Fruit fly (Drosophila melanogaster) whole organism, embryonic: ENCODE data around the gene CG4467.

ENCODE experiments used
- Asciz ChIP-seq: fragments of 200-800 bp; sonication (Bioruptor generic); optimal IDR thresholded peaks from 2 replicates; lab custom pipeline; 2017; ENCODE audit warnings: missing biosample characterization, mild to moderate bottlenecking, missing genetic modification characterization, missing genetic modification reagents
- B-H1 ChIP-seq: fragments of 200-800 bp; sonication (Bioruptor generic); IDR thresholded peaks from 3 replicates; pipeline ENCODE4 v1.3.6; 2022; ENCODE audit warnings: missing biosample characterization, missing genetic modification characterization
- CG10959 ChIP-seq: fragments of 200-800 bp; sonication (Bioruptor generic); IDR thresholded peaks from 2 replicates; pipeline ENCODE4 v1.3.6; 2022; ENCODE audit warnings: missing biosample characterization, missing genetic modification characterization
- CG12104 ChIP-seq: fragments of 200-800 bp; sonication (Bioruptor generic); optimal IDR thresholded peaks from 3 replicates; lab custom pipeline; 2016; ENCODE audit warnings: missing biosample characterization, missing genetic modification characterization
- CG1233 ChIP-seq: fragments of 200-800 bp; sonication (Bioruptor generic); optimal IDR thresholded peaks from 4 replicates; lab custom pipeline; 2018; ENCODE audit warnings: missing biosample characterization, mild to moderate bottlenecking, missing genetic modification characterization
- CG12659 ChIP-seq: fragments of 200-800 bp; sonication (Bioruptor generic); optimal IDR thresholded peaks from 3 replicates; lab custom pipeline; 2017; ENCODE audit warnings: mild to moderate bottlenecking, missing biosample characterization, missing genetic modification reagents, missing genetic modification characterization
- CG13624 ChIP-seq: fragments of 200-800 bp; sonication (Bioruptor generic); optimal IDR thresholded peaks from 2 replicates; lab custom pipeline; 2016; ENCODE audit warnings: missing biosample characterization, missing genetic modification characterization
- CG15601 ChIP-seq: fragments of 200-800 bp; sonication (Bioruptor generic); optimal IDR thresholded peaks from 3 replicates; lab custom pipeline; 2019; ENCODE audit warnings: missing biosample characterization, mild to moderate bottlenecking, missing genetic modification characterization, moderate library complexity
- CG1603 ChIP-seq: fragments of 200-800 bp; sonication (Bioruptor generic); optimal IDR thresholded peaks from 2 replicates; lab custom pipeline; 2019; ENCODE audit warnings: missing biosample characterization, mild to moderate bottlenecking, missing genetic modification characterization, moderate library complexity
- CG17186 ChIP-seq: fragments of 200-800 bp; sonication (Bioruptor generic); optimal IDR thresholded peaks from 3 replicates; lab custom pipeline; 2017; ENCODE audit warnings: missing biosample characterization, missing genetic modification reagents, missing genetic modification characterization
- CG17612 ChIP-seq: fragments of 200-800 bp; sonication (Bioruptor generic); IDR thresholded peaks from 2 replicates; pipeline ENCODE4 v1.3.6; 2022; ENCODE audit warnings: missing biosample characterization, missing genetic modification characterization
- CG1832 ChIP-seq: fragments of 200-800 bp; sonication (Bioruptor generic); optimal IDR thresholded peaks from 2 replicates; lab custom pipeline; 2017; ENCODE audit warnings: missing biosample characterization, mild to moderate bottlenecking, missing genetic modification characterization, inconsistent platforms
- CG2202 ChIP-seq: fragments of 200-800 bp; sonication (Bioruptor generic); optimal IDR thresholded peaks from 2 replicates; lab custom pipeline; 2018; ENCODE audit warnings: missing biosample characterization, mild to moderate bottlenecking, missing genetic modification characterization
- CG2712 ChIP-seq: fragments of 200-800 bp; optimal IDR thresholded peaks from 3 replicates; lab custom pipeline; 2019; ENCODE audit warnings: missing biosample characterization, mild to moderate bottlenecking, missing genetic modification characterization, moderate library complexity
- CG32532 ChIP-seq: fragments of 200-800 bp; sonication (Bioruptor generic); IDR thresholded peaks from 2 replicates; pipeline ENCODE4 v1.3.6; 2022; ENCODE audit warnings: missing biosample characterization, missing genetic modification characterization
- CG34224 ChIP-seq: fragments of 200-800 bp; sonication (Bioruptor generic); IDR thresholded peaks from 3 replicates; pipeline ENCODE4 v1.3.6; 2022; ENCODE audit warnings: missing biosample characterization, missing genetic modification characterization; ENCODE audit not compliant: partially characterized antibody
- CG3995 ChIP-seq: fragments of 200-800 bp; sonication (Bioruptor generic); optimal IDR thresholded peaks from 3 replicates; lab custom pipeline; 2016; ENCODE audit warnings: missing biosample characterization, missing genetic modification characterization
- CG4282 ChIP-seq: fragments of 200-800 bp; sonication (Bioruptor generic); optimal IDR thresholded peaks from 2 replicates; lab custom pipeline; 2016; ENCODE audit warnings: missing biosample characterization, missing genetic modification characterization
- CG4820 ChIP-seq: fragments of 200-800 bp; sonication (Bioruptor generic); optimal IDR thresholded peaks from 3 replicates; lab custom pipeline; 2016; ENCODE audit warnings: missing biosample characterization, missing genetic modification characterization
- CG6272 ChIP-seq: fragments of 200-800 bp; sonication (Bioruptor generic); IDR thresholded peaks from 2 replicates; pipeline ENCODE4 v1.3.6; 2022; ENCODE audit warnings: missing biosample characterization, missing genetic modification characterization
- CG6854 ChIP-seq: fragments of 200-800 bp; sonication (Bioruptor generic); optimal IDR thresholded peaks from 3 replicates; lab custom pipeline; 2017; ENCODE audit warnings: missing biosample characterization, mild to moderate bottlenecking, missing genetic modification characterization
- CG7271 ChIP-seq: fragments of 200-800 bp; sonication (Bioruptor generic); optimal IDR thresholded peaks from 2 replicates; lab custom pipeline; 2018; ENCODE audit warnings: missing biosample characterization, mild to moderate bottlenecking, missing genetic modification characterization, moderate library complexity
- CG7372 ChIP-seq: fragments of 200-800 bp; sonication (Bioruptor generic); IDR thresholded peaks from 2 replicates; pipeline ENCODE4 v1.3.6; 2022; ENCODE audit warnings: missing biosample characterization, missing genetic modification characterization
- CG8388 ChIP-seq: fragments of 200-800 bp; sonication (Bioruptor generic); optimal IDR thresholded peaks from 2 replicates; lab custom pipeline; 2019; ENCODE audit warnings: missing biosample characterization, mild to moderate bottlenecking, missing genetic modification characterization, moderate library complexity
- CG8924 ChIP-seq: fragments of 200-800 bp; optimal IDR thresholded peaks from 3 replicates; lab custom pipeline; 2019; ENCODE audit warnings: missing biosample characterization, mild to moderate bottlenecking, missing genetic modification characterization, moderate library complexity
- Dip3 ChIP-seq: fragments of 200-800 bp; sonication (Bioruptor generic); optimal IDR thresholded peaks from 3 replicates; lab custom pipeline; 2016; ENCODE audit warnings: missing biosample characterization, missing genetic modification characterization
- Dref ChIP-seq: fragments of 200-800 bp; sonication (Bioruptor generic); IDR thresholded peaks from 2 replicates; pipeline ENCODE4 v1.3.6; 2022; ENCODE audit warnings: missing biosample characterization, missing genetic modification characterization
- Neu2 ChIP-seq: fragments of 200-800 bp; sonication (Bioruptor generic); optimal IDR thresholded peaks from 3 replicates; lab custom pipeline; 2016; ENCODE audit warnings: missing biosample characterization, missing genetic modification characterization, borderline replicate concordance
- Optix ChIP-seq: fragments of 200-800 bp; sonication (Bioruptor generic); IDR thresholded peaks from 3 replicates; pipeline ENCODE4 v1.3.6; 2022; ENCODE audit warnings: missing biosample characterization, missing genetic modification characterization
- Pdp1 ChIP-seq, 2 experiments: fragments of 200-800 bp; sonication (Bioruptor generic); optimal IDR thresholded peaks; 3 replicates each; lab custom pipeline; 2016; ENCODE audit warnings: missing biosample characterization in 2 of 2, missing genetic modification characterization in 2 of 2, mild to moderate bottlenecking in 1 of 2, moderate library complexity in 1 of 2
- Side ChIP-seq: fragments of 200-800 bp; sonication (Bioruptor generic); optimal IDR thresholded peaks from 2 replicates; lab custom pipeline; 2016; ENCODE audit warnings: missing biosample characterization, missing genetic modification characterization
- Sry-β ChIP-seq: fragments of 200-800 bp; sonication (Bioruptor generic); optimal IDR thresholded peaks from 2 replicates; lab custom pipeline; 2018; ENCODE audit warnings: missing biosample characterization, mild to moderate bottlenecking, missing genetic modification characterization, moderate library complexity
- Tbp ChIP-seq: fragments of >200 bp; optimal IDR thresholded peaks from 2 replicates; lab custom pipeline; 2018; ENCODE audit warnings: missing biosample characterization, missing genetic modification characterization
- Trl ChIP-seq, 3 experiments: fragments of >200 bp in 2 of 3; fragments of 200-800 bp in 1 of 3; sonication (Bioruptor generic) in 1 of 3; optimal IDR thresholded peaks; 2 replicates in 1 of 3; 3 replicates in 2 of 3; lab custom pipeline; 2016 to 2017; ENCODE audit warnings: missing biosample characterization in 1 of 3, missing genetic modification characterization in 1 of 3
- chinmo ChIP-seq: fragments of 200-800 bp; sonication (Bioruptor generic); IDR thresholded peaks from 4 replicates; pipeline ENCODE4 v1.3.6; 2022; ENCODE audit warnings: missing biosample characterization, missing genetic modification characterization; ENCODE audit not compliant: partially characterized antibody
- chn ChIP-seq: fragments of 200-800 bp; sonication (Bioruptor generic); optimal IDR thresholded peaks from 2 replicates; lab custom pipeline; 2016; ENCODE audit warnings: missing biosample characterization, missing genetic modification characterization
- crc ChIP-seq: fragments of 200-800 bp; sonication (Bioruptor generic); optimal IDR thresholded peaks from 2 replicates; lab custom pipeline; 2016; ENCODE audit warnings: missing biosample characterization, missing genetic modification characterization
- croc ChIP-seq: fragments of 200-800 bp; sonication (Bioruptor generic); conservative IDR thresholded peaks from 3 replicates; pipeline ENCODE4 v1.3.6; 2022; ENCODE audit warnings: missing biosample characterization, missing genetic modification characterization
- ftz-f1 ChIP-seq: fragments of 200-800 bp; sonication (Bioruptor generic); optimal IDR thresholded peaks from 2 replicates; lab custom pipeline; 2016; ENCODE audit warnings: missing biosample characterization, missing genetic modification characterization
- hb ChIP-seq: fragments of 200-800 bp; sonication (Bioruptor generic); IDR thresholded peaks from 3 replicates; pipeline ENCODE4 v1.3.6; 2022; ENCODE audit warnings: missing biosample characterization, missing genetic modification characterization; ENCODE audit not compliant: partially characterized antibody
- inv ChIP-seq: fragments of 200-800 bp; sonication (Bioruptor generic); IDR thresholded peaks from 2 replicates; pipeline ENCODE4 v1.3.6; 2022; ENCODE audit warnings: missing biosample characterization, missing genetic modification characterization; ENCODE audit not compliant: partially characterized antibody
- lola ChIP-seq, 3 experiments: fragments of >200 bp in 2 of 3; fragments of 200-800 bp in 1 of 3; sonication (Bioruptor generic) in 1 of 3; optimal IDR thresholded peaks; 2 replicates each; lab custom pipeline; 2017 to 2019; ENCODE audit warnings: missing biosample characterization in 3 of 3, missing genetic modification characterization in 3 of 3, mild to moderate bottlenecking in 1 of 3, moderate library complexity in 1 of 3
- nmo ChIP-seq: fragments of 200-800 bp; sonication (Bioruptor generic); optimal IDR thresholded peaks from 2 replicates; lab custom pipeline; 2018; ENCODE audit warnings: missing biosample characterization, mild to moderate bottlenecking, missing genetic modification characterization, moderate library complexity
- pzg ChIP-seq: fragments of 200-800 bp; sonication (Bioruptor generic); optimal IDR thresholded peaks from 3 replicates; lab custom pipeline; 2018; ENCODE audit warnings: missing biosample characterization, mild to moderate bottlenecking, missing genetic modification characterization, moderate library complexity
- sens ChIP-seq: fragments of 200-800 bp; sonication (Bioruptor generic); peaks from one replicate; lab custom pipeline; 2016; ENCODE audit warnings: missing biosample characterization, missing genetic modification characterization
- slbo ChIP-seq: fragments of 200-800 bp; sonication (Bioruptor generic); IDR thresholded peaks from 2 replicates; pipeline ENCODE4 v1.3.6; 2022; ENCODE audit warnings: missing biosample characterization, missing genetic modification characterization
- stwl ChIP-seq: fragments of 200-800 bp; sonication (Bioruptor generic); optimal IDR thresholded peaks from 3 replicates; lab custom pipeline; 2018; ENCODE audit warnings: missing biosample characterization, mild to moderate bottlenecking, missing genetic modification characterization, moderate library complexity
- tap ChIP-seq: fragments of 200-800 bp; optimal IDR thresholded peaks from 3 replicates; lab custom pipeline; 2019; ENCODE audit warnings: missing biosample characterization, mild to moderate bottlenecking, missing genetic modification characterization, moderate library complexity
- usp ChIP-seq: fragments of >200 bp; optimal IDR thresholded peaks from 2 replicates; lab custom pipeline; 2017; ENCODE audit warnings: missing biosample characterization, missing genetic modification characterization

The CG4467 gene

DNA sequence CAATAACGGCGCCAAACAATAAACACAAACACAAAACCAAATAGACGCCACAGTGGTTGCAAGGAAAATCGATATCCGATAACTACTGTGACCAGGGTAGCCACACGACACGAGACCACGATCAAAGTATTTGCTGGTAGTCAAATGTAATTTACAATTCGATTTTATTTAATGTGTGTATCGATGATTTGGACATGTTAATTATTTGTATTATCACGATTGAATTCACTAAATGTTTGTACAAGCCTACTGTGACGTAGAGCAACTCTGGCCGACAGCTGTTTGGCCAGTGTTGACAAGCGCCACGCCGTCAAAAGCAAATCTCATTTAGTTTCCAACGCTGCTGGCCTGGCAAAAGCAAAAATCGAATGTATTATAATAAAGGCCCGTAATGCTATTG, 2.6 kb upstream of the CG4467 start, which contains the start of the genes Rad60 and EloA (continued):
- peak; percentile 79 for TF ChIP-seq CG2712 (tag; lab: Kevin White, UChicago)
- TF ChIP-seq tap (tag; lab: Kevin White, UChicago) = peak; percentile 50
- TF ChIP-seq CG7372 (GFP tag; lab: Robert Waterston, UW) = 0 out of 2 replicates have a peak, but pooled peaks have one; percentile 12
- TF ChIP-seq Sry-β (GFP tag; lab: Kevin White, UChicago) = peak; percentile 69
- TF ChIP-seq chinmo (GFP tag; lab: Robert Waterston, UW) = no peak
- peak; percentile 80 for TF ChIP-seq nmo (GFP tag; lab: Kevin White, UChicago)
- no peak for TF ChIP-seq usp
- peak; percentile 97 for TF ChIP-seq sens (GFP tag; lab: Kevin White, UChicago)
- TF ChIP-seq CG15601 (tag; lab: Kevin White, UChicago) = peak; percentile 58
- peak; percentile 68 for TF ChIP-seq CG4820 (GFP tag; lab: Kevin White, UChicago)
- TF ChIP-seq Dip3 = peak; percentile 85
- peak; percentile 77 for TF ChIP-seq ftz-f1 (GFP tag; lab: Kevin White, UChicago)
- TF ChIP-seq Pdp1 (GFP tag; optimal IDR thresholded peaks at IDR 0.05; lab: Kevin White, UChicago) = peak in 1 of 2 experiments; percentile 81
- TF ChIP-seq CG6854 (GFP tag; lab: Kevin White, UChicago) = no peak
- peak; percentile 87 for TF ChIP-seq chn (GFP tag; lab: Kevin White, UChicago)
- TF ChIP-seq CG1832 = no peak
- TF ChIP-seq Asciz (GFP tag; lab: Kevin White, UChicago) = peak; percentile 26
- TF ChIP-seq Neu2 (GFP tag; lab: Kevin White, UChicago) = no peak
- TF ChIP-seq CG1233 (GFP tag; lab: Kevin White, UChicago) = peak; percentile 46
- peak; percentile 73; the same call in 2 of the 3 replicates for TF ChIP-seq Optix (GFP tag; lab: Robert Waterston, UW)
- peak; percentile 92 for TF ChIP-seq Side (GFP tag; lab: Kevin White, UChicago)
- peak; percentile 94 for TF ChIP-seq CG1603
- TF ChIP-seq CG34224 (GFP tag; lab: Robert Waterston, UW) = peak; percentile 64
- TF ChIP-seq CG12104 (GFP tag; lab: Kevin White, UChicago) = peak; percentile 55
- TF ChIP-seq CG4282 (GFP tag; lab: Kevin White, UChicago) = peak; percentile 73
- peak; percentile 80 for TF ChIP-seq slbo
- TF ChIP-seq CG6272 (GFP tag; lab: Robert Waterston, UW) = peak; percentile 42; the same call in 1 of the 2 replicates
- peak; percentile 85 for TF ChIP-seq CG13624 (GFP tag; lab: Kevin White, UChicago)
- peak; percentile 37 for TF ChIP-seq inv (GFP tag; lab: Robert Waterston, UW)
- no peak for TF ChIP-seq Trl (optimal IDR thresholded peaks at IDR 0.05; lab: Kevin White, UChicago)
- TF ChIP-seq Trl (GFP tag; optimal IDR thresholded peaks at IDR 0.05; lab: Kevin White, UChicago) = peak; percentile 90
- TF ChIP-seq pzg (GFP tag; lab: Kevin White, UChicago) = peak; percentile 89
- TF ChIP-seq CG8388 (GFP tag; lab: Kevin White, UChicago) = peak; percentile 75
- TF ChIP-seq CG10959 = 0 out of 2 replicates have a peak, but pooled peaks have one; percentile 28
- TF ChIP-seq B-H1 (GFP tag; lab: Robert Waterston, UW) = peak; percentile 51; the same call in 2 of the 3 replicates
- TF ChIP-seq CG2202 = peak; percentile 52
- TF ChIP-seq CG17612 (GFP tag; lab: Robert Waterston, UW) = no peak
- TF ChIP-seq CG7271 (tag; lab: Kevin White, UChicago) = peak; percentile 54
- TF ChIP-seq croc (GFP tag; lab: Robert Waterston, UW) = no peak
- TF ChIP-seq CG12659 = peak; percentile 84
- peak; percentile 70 for TF ChIP-seq CG8924 (tag; lab: Kevin White, UChicago)
- TF ChIP-seq CG32532 (GFP tag; lab: Robert Waterston, UW) = peak; percentile 77
- peak; percentile 53 for TF ChIP-seq CG3995 (GFP tag; lab: Kevin White, UChicago)
- peak; percentile 78 for TF ChIP-seq Dref (GFP tag; lab: Robert Waterston, UW)
- TF ChIP-seq crc (GFP tag; lab: Kevin White, UChicago) = peak; percentile 86
- peak; percentile 82 for TF ChIP-seq Tbp (GFP tag; lab: Kevin White, UChicago)
- TF ChIP-seq CG17186 = peak; percentile 83
- peak; percentile 99 for TF ChIP-seq stwl (tag; lab: Kevin White, UChicago)
- TF ChIP-seq lola (GFP tag; optimal IDR thresholded peaks at IDR 0.05; lab: Kevin White, UChicago) = peak in 1 of 3 experiments; percentile 50
- peak; percentile 58; the same call in 1 of the 3 replicates for TF ChIP-seq hb (GFP tag; lab: Robert Waterston, UW)
